Worm (Caenorhabditis elegans) whole organism, midembryonic: ENCODE data around the gene srz-5.

Experiments used
- T22C8.4 ChIP-seq: fragments of 200-800 bp; sonication (Bioruptor generic); IDR thresholded peaks from 2 replicates; pipeline ENCODE4 v1.3.6; 2022; ENCODE audit warnings: missing genetic modification characterization, missing compliant biosample characterization
- flt-1 ChIP-seq: fragments of 200-800 bp; sonication (Bioruptor generic); IDR thresholded peaks from 2 replicates; pipeline ENCODE4 v1.3.6; 2022; ENCODE audit warnings: missing genetic modification characterization, missing compliant biosample characterization
- med-1 ChIP-seq: sonication (generic microtip); optimal IDR thresholded peaks from 2 replicates; lab custom pipeline; 2017; ENCODE audit warnings: missing genetic modification characterization, mild to moderate bottlenecking, missing compliant biosample characterization, antibody characterized with exemption, missing genetic modification reagents; ENCODE audit not compliant: insufficient read depth
- ref-1 ChIP-seq: fragments of 200-800 bp; sonication (Bioruptor generic); conservative IDR thresholded peaks from 2 replicates; pipeline ENCODE4 v1.3.6; 2022; ENCODE audit warnings: missing genetic modification reagents, missing genetic modification characterization, missing compliant biosample characterization
- ztf-23 ChIP-seq: fragments of 200-800 bp; sonication (Bioruptor generic); IDR thresholded peaks from 2 replicates; pipeline ENCODE4 v1.3.6; 2022; ENCODE audit warnings: missing genetic modification reagents, missing genetic modification characterization, missing compliant biosample characterization
- ztf-29 ChIP-seq: fragments of 200-800 bp; sonication (Bioruptor generic); IDR thresholded peaks from 2 replicates; pipeline ENCODE4 v1.3.6; 2022; ENCODE audit warnings: missing genetic modification reagents, missing genetic modification characterization, missing compliant biosample characterization

- no peak for TF ChIP-seq flt-1 (GFP tag; lab: Robert Waterston, UW)
- no peak for TF ChIP-seq med-1 (GFP tag; lab: Kevin White, UChicago)
- no peak for TF ChIP-seq ztf-23 (GFP tag; lab: Robert Waterston, UW)
- TF ChIP-seq ref-1 = no peak
- TF ChIP-seq T22C8.4 (GFP tag; lab: Robert Waterston, UW) = no peak
- no peak for TF ChIP-seq ztf-29 (GFP tag; lab: Robert Waterston, UW)
These were observed 13.7 kb upstream of the srz-5 start, which contains the start of gene ncs-6 for ce11 chrII:3528256-3528655.
